Worm (Caenorhabditis elegans): Measurements from ENCODE around the gene C44C11.6.

DNA sequence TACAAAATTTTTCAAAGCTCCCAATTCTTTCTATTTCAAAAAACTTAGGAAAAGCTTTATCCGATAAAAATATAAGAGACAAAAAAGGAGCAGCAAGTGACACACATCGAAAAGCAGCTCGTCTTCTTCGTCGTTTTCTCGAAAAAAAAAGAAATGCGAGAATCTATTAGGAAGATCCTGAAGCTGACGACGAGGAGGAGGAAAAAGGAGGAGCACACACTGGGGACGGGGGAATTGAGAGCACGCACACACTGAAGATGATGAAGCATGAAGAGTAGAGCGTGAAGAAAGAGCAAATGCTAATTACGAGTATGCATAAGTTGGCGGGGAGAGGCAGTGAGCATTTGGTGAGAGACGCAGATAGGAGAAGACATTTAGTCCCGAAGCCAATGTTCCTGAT, 29.3 kb downstream of the C44C11.6 start:
- TF ChIP-seq T20F7.1 (GFP tag; optimal IDR thresholded peaks at IDR 0.05) (no peak), lin-13 (GFP tag; optimal IDR thresholded peaks at IDR 0.05) (no peak), daf-8 (GFP tag; IDR thresholded peaks at IDR 0.05) (no peak), jun-1 (tag; optimal IDR thresholded peaks at IDR 0.05) (no peak), ceh-82 (tag; optimal IDR thresholded peaks at IDR 0.05) (no peak), nhr-11 (tag; optimal IDR thresholded peaks at IDR 0.05) (no peak), lin-39 (tag; optimal IDR thresholded peaks at IDR 0.05) (no peak), ctbp-1 (GFP tag; IDR thresholded peaks at IDR 0.05) (no peak)

Measured in whole organism, L4 larva.